Worm (Caenorhabditis elegans) whole organism, L1 larva: ENCODE data around the gene frm-2.

Source experiments
- C04F5.9 ChIP-seq: sonication (generic microtip); optimal IDR thresholded peaks from 2 replicates; lab custom pipeline; 2016; ENCODE audit warnings: missing genetic modification characterization, missing compliant biosample characterization
- C16A3.4 ChIP-seq: fragments of 150-350 bp; optimal IDR thresholded peaks from 2 replicates; lab custom pipeline; 2014; ENCODE audit warnings: missing biosample characterization, missing genetic modification characterization
- C34B4.2 ChIP-seq: sonication (generic microtip); optimal IDR thresholded peaks from 2 replicates; lab custom pipeline; 2017; ENCODE audit warnings: mild to moderate bottlenecking, missing genetic modification characterization, missing compliant biosample characterization
- dsc-1 ChIP-seq: sonication (generic microtip); optimal IDR thresholded peaks from 2 replicates; lab custom pipeline; 2016; ENCODE audit warnings: mild to moderate bottlenecking, missing genetic modification characterization, missing compliant biosample characterization
- egl-27 ChIP-seq, 2 experiments: fragments of 150-350 bp in 1 of 2; sonication (generic microtip); optimal IDR thresholded peaks; 3 replicates each; lab custom pipeline; 2017 to 2018; ENCODE audit warnings: missing biosample characterization in 2 of 2, missing genetic modification characterization in 2 of 2, missing genetic modification reagents in 2 of 2
- fkh-4 ChIP-seq: sonication (generic microtip); optimal IDR thresholded peaks from 2 replicates; lab custom pipeline; 2016; ENCODE audit warnings: missing compliant biosample characterization, missing genetic modification characterization, borderline replicate concordance
- lin-14 ChIP-seq: fragments of 200-800 bp; sonication (Bioruptor generic); optimal IDR thresholded peaks from 2 replicates; lab custom pipeline; 2018; ENCODE audit warnings: mild to moderate bottlenecking, missing genetic modification characterization, moderate library complexity, missing compliant biosample characterization
- lir-3 ChIP-seq: sonication (generic microtip); optimal IDR thresholded peaks from 2 replicates; lab custom pipeline; 2016; ENCODE audit warnings: mild to moderate bottlenecking, missing genetic modification characterization, moderate library complexity, missing compliant biosample characterization; ENCODE audit not compliant: poor library complexity
- lsy-2 ChIP-seq, 2 experiments: fragments of 150-350 bp; optimal IDR thresholded peaks; 2 replicates each; lab custom pipeline; 2014; ENCODE audit warnings: missing biosample characterization in 2 of 2, missing genetic modification characterization in 2 of 2
- mdl-1 ChIP-seq, 2 experiments: fragments of 150-350 bp; optimal IDR thresholded peaks; 2 replicates each; lab custom pipeline; 2014 to 2017; ENCODE audit warnings: missing biosample characterization in 2 of 2, missing genetic modification characterization in 2 of 2, inconsistent platforms in 1 of 2
- mef-2 ChIP-seq: fragments of 150-350 bp; optimal IDR thresholded peaks from 2 replicates; lab custom pipeline; 2014; ENCODE audit warnings: missing biosample characterization, missing genetic modification characterization
- nhr-19 ChIP-seq: fragments of 200-800 bp; sonication (Bioruptor generic); conservative IDR thresholded peaks from 2 replicates; pipeline ENCODE4 v1.3.6; 2022; ENCODE audit warnings: missing genetic modification characterization, missing compliant biosample characterization
- nhr-20 ChIP-seq: sonication (generic microtip); optimal IDR thresholded peaks from 2 replicates; lab custom pipeline; 2016; ENCODE audit warnings: mild to moderate bottlenecking, missing genetic modification characterization, missing compliant biosample characterization
- nhr-237 ChIP-seq: fragments of 150-350 bp; optimal IDR thresholded peaks from 2 replicates; lab custom pipeline; 2014; ENCODE audit warnings: missing biosample characterization, missing genetic modification characterization
- nhr-71 ChIP-seq: sonication (generic microtip); optimal IDR thresholded peaks from 2 replicates; lab custom pipeline; 2016; ENCODE audit warnings: mild to moderate bottlenecking, missing genetic modification characterization, moderate library complexity, missing compliant biosample characterization
- nhr-85 ChIP-seq: sonication (generic microtip); peaks from one replicate; lab custom pipeline; 2016; ENCODE audit warnings: missing genetic modification characterization, inconsistent platforms, missing compliant biosample characterization
- rnt-1 ChIP-seq: sonication (generic microtip); optimal IDR thresholded peaks from 2 replicates; lab custom pipeline; 2016; ENCODE audit warnings: mild to moderate bottlenecking, missing genetic modification characterization, moderate library complexity, missing compliant biosample characterization
- skn-1 ChIP-seq: fragments of 150-350 bp; optimal IDR thresholded peaks from 2 replicates; lab custom pipeline; 2014; ENCODE audit warnings: missing biosample characterization, missing genetic modification characterization
- snpc-4 ChIP-seq: fragments of 150-350 bp; optimal IDR thresholded peaks from 2 replicates; lab custom pipeline; 2014; ENCODE audit warnings: missing biosample characterization, missing genetic modification characterization
- unc-130 ChIP-seq: fragments of 150-350 bp; optimal IDR thresholded peaks from 2 replicates; lab custom pipeline; 2017; ENCODE audit warnings: missing biosample characterization, missing genetic modification characterization, inconsistent platforms

The frm-2 gene

ce11 chrIII:5931433-5931994 is 50.4 kb downstream of the frm-2 start, which contains the start of gene EGAP1.5 (continued):
- TF ChIP-seq nhr-20 (tag; lab: Kevin White, UChicago) (peak; percentile 24), nhr-71 (tag; lab: Kevin White, UChicago) (peak; percentile 51), nhr-19 (GFP tag; lab: Robert Waterston, UW) (peak; percentile 17; the same call in 1 of the 2 replicates), mdl-1 (tag; optimal IDR thresholded peaks at IDR 0.05; lab: Kevin White, UChicago) (no peak), skn-1 (tag; lab: Kevin White, UChicago) (no peak), fkh-4 (tag; lab: Kevin White, UChicago) (no peak), C04F5.9 (tag; lab: Kevin White, UChicago) (no peak)

ce11 chrIII:5930659-5931058 is 51.3 kb downstream of the frm-2 start:
- no peak for TF ChIP-seq mdl-1 (tag; optimal IDR thresholded peaks at IDR 0.05; lab: Kevin White, UChicago)
- TF ChIP-seq nhr-237 (tag; lab: Kevin White, UChicago), result no peak
- peak; percentile 57 for TF ChIP-seq lin-14 (GFP tag; lab: Kevin White, UChicago)
- no peak for TF ChIP-seq C16A3.4 (tag; lab: Kevin White, UChicago)
- no peak for TF ChIP-seq lir-3 (tag; lab: Kevin White, UChicago)
- peak; percentile 49 for TF ChIP-seq dsc-1
- TF ChIP-seq nhr-71 (tag; lab: Kevin White, UChicago), result peak; percentile 62
- TF ChIP-seq nhr-19 (GFP tag; lab: Robert Waterston, UW), result peak; percentile 27
- TF ChIP-seq nhr-20 (tag; lab: Kevin White, UChicago), result peak; percentile 49
- TF ChIP-seq egl-27 (tag; optimal IDR thresholded peaks at IDR 0.05; lab: Kevin White, UChicago), result no peak
- peak; percentile 50 for TF ChIP-seq rnt-1 (tag; lab: Kevin White, UChicago)
- no peak for TF ChIP-seq unc-130 (tag; lab: Kevin White, UChicago)
- peak; percentile 26 for TF ChIP-seq nhr-85 (tag; lab: Kevin White, UChicago)
- peak; percentile 4 for TF ChIP-seq mef-2 (tag; lab: Kevin White, UChicago)
- peak in 1 of 2 experiments; percentile 34 for TF ChIP-seq lsy-2 (tag; optimal IDR thresholded peaks at IDR 0.05; lab: Kevin White, UChicago)
- no peak for TF ChIP-seq C34B4.2
- TF ChIP-seq snpc-4, result no peak
